Worm (Caenorhabditis elegans): ENCODE measurements around the gene C44H9.7.

C44H9.7 gene

DNA sequence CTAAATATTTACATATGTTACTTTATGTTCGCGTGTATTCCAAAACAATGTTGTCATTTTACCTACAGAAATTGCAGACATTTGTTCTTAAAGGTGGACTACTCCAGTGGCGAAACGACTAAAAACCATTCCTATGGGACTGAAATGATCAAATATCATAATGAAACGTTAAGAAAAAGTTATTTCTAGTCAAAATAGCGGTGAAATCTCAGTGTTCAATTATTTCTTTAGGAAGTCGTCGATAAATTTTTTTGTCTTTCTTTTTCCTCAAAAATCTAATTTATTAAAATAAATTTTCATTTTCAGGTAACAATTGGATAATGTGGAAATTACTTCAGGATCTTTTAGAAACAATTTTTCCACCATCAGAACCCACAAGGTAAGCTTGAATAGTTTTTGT lies 19.3 kb downstream of the C44H9.7 start, which contains the start of gene C44H9.4:
Gene C44H9.4, plus strand, starts transcription at position 301 of the 400 bp plus-strand sequence.
- TF ChIP-seq elt-3 (tag; optimal IDR thresholded peaks at IDR 0.05) = no peak
- TF ChIP-seq sem-4 (tag; optimal IDR thresholded peaks at IDR 0.05) = no peak
- no peak for TF ChIP-seq nhr-12 (tag; optimal IDR thresholded peaks at IDR 0.05)
- no peak for TF ChIP-seq lin-39 (tag; optimal IDR thresholded peaks at IDR 0.05)
- TF ChIP-seq nhr-237 (tag; optimal IDR thresholded peaks at IDR 0.05) = no peak
- TF ChIP-seq F13H6.1 (tag; optimal IDR thresholded peaks at IDR 0.05) = no peak
- no peak for TF ChIP-seq mdl-1 (tag; optimal IDR thresholded peaks at IDR 0.05)
- TF ChIP-seq ztf-11 (tag; optimal IDR thresholded peaks at IDR 0.05) = no peak

DNA sequence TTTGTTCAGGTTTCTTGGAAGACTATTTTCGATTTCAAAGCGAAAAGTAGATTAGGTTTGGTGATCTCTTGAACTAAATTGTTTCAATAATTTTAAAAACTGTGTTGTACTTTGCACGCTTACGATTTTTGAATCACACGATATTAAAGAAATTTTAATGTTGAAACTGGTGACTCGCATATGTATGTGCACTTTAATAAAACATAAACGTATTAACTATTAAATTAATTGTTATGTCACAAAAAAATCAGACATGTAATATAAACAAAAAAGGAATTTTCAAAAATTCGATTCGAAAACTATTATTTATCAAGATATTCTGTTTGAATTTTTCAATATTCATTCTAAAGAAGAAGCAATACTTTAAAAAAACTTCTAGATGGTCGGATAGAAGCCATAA lies 27.4 kb downstream of the C44H9.7 start, which contains the start of gene ugt-15:
Gene ugt-15, plus strand, starts transcription at position 301 of the 400 bp plus-strand sequence.
- TF ChIP-seq mbf-1 (tag; optimal IDR thresholded peaks at IDR 0.05) (no peak), C34F6.9 (tag; optimal IDR thresholded peaks at IDR 0.05) (no peak), alr-1 (tag; optimal IDR thresholded peaks at IDR 0.05) (no peak), sem-4 (tag; optimal IDR thresholded peaks at IDR 0.05) (no peak), ztf-1 (GFP tag; conservative IDR thresholded peaks at IDR 0.05) (no peak), F13H6.1 (tag; optimal IDR thresholded peaks at IDR 0.05) (no peak), peb-1 (tag; optimal IDR thresholded peaks at IDR 0.05) (no peak), dmd-4 (tag; optimal IDR thresholded peaks at IDR 0.05) (no peak), elt-3 (tag; optimal IDR thresholded peaks at IDR 0.05) (no peak), skn-1 (tag; optimal IDR thresholded peaks at IDR 0.05) (no peak), gmeb-1 (tag; optimal IDR thresholded peaks at IDR 0.05) (no peak), fos-1 (tag; optimal IDR thresholded peaks at IDR 0.05) (no peak), nhr-129 (tag; optimal IDR thresholded peaks at IDR 0.05) (no peak), nhr-23 (tag; optimal IDR thresholded peaks at IDR 0.05) (no peak)

DNA sequence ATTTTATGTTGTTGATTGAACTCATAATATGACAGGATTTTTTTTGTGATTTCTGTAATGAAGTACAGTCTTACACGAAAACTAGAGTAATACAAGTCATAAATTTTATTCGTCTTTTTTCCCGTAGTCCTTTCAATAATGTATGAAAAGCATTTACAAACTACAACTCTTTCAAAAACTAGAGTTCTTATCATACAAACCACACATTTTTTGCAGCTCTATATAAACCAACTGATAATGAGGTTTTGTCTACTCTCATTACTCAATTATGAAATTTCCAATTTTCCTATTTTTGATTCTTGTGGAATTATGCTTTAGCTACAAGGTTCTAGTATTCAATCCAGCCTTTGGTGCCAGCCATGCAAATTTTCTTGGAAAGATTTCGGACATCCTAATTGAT lies 29.9 kb downstream of the C44H9.7 start, which contains the start of gene ugt-16:
Gene ugt-16, plus strand, starts transcription at position 248 of the 400 bp plus-strand sequence.
- TF ChIP-seq sma-9 (GFP tag; optimal IDR thresholded peaks at IDR 0.05) = peak; percentile 15
- TF ChIP-seq sma-9 (tag; optimal IDR thresholded peaks at IDR 0.05) = no peak
- TF ChIP-seq gmeb-1 (tag; optimal IDR thresholded peaks at IDR 0.05) = peak; percentile 5
- TF ChIP-seq fos-1 (tag; optimal IDR thresholded peaks at IDR 0.05) = peak; percentile 52
- TF ChIP-seq nhr-21 (tag; optimal IDR thresholded peaks at IDR 0.05) = no peak
- no peak for TF ChIP-seq lin-11 (tag; optimal IDR thresholded peaks at IDR 0.05)
- TF ChIP-seq nhr-12 (tag; optimal IDR thresholded peaks at IDR 0.05) = no peak
- TF ChIP-seq F13H6.1 (tag; optimal IDR thresholded peaks at IDR 0.05) = no peak
- no peak for TF ChIP-seq ztf-1 (GFP tag; conservative IDR thresholded peaks at IDR 0.05)
- no peak for TF ChIP-seq mab-5 (tag; optimal IDR thresholded peaks at IDR 0.05)
- no peak for TF ChIP-seq elt-1 (tag; optimal IDR thresholded peaks at IDR 0.05)
- no peak for TF ChIP-seq zag-1 (tag; optimal IDR thresholded peaks at IDR 0.05)

DNA sequence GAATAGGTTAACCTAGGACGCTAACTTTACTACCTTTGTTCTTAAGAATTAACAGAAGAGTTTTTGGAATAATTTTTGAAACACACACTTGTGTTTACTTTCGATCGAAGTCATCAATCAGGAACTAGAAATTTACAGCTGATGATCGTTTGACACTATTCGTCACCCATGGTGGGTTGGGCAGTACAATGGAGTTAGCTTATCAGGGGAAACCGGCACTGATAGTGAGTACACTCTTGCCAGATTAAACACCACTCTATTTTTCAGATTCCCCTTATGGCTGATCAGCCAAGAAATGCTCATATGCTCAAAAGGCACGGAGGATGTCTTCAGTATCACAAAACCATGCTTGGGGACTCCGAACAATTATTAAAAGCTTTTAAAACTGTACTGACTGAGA lies 32.6 kb downstream of the C44H9.7 start:
- peak; percentile 68 for TF ChIP-seq fos-1 (tag; optimal IDR thresholded peaks at IDR 0.05)
- no peak for TF ChIP-seq nhr-11 (tag; optimal IDR thresholded peaks at IDR 0.05)
- TF ChIP-seq zag-1 (tag; optimal IDR thresholded peaks at IDR 0.05) = no peak

DNA sequence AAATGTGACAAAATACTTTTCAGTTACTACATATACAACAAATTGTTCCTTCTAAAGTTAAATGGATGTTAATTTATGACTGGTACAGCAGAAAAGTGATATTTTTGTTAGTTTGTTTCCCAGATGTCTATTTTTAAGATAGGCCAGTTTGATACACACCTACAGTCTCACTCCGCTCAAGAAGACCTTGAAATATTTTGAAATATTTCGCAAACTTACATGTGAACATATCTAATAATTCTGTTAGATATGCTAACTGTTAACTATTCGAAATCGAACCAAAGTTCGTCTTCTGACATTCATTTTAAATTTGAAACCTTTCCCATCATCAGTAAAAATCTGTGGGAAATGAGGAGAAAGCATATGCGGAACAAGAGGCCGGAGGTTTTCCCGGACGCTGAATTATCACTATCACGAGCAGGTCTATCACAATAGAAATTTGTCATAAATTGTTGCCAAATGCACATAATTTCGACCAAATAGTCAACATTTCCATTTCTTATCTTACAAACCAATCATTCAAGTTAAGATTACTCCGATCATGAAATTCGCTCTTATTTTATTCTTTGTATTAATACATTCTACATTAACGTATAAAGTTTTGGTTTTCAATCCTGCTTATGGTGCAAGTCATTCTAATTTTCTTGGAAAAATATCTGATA lies 34.7 kb downstream of the C44H9.7 start, which contains the start of the genes ZC443.4 and ugt-18:
Gene ZC443.4, minus strand, starts transcription at position 95 of the 662 bp plus-strand sequence.
Gene ugt-18, plus strand, starts transcription at position 469 of the 662 bp plus-strand sequence.
- TF ChIP-seq unc-39 (tag; optimal IDR thresholded peaks at IDR 0.05) = no peak
- TF ChIP-seq unc-62 (GFP tag; optimal IDR thresholded peaks at IDR 0.05) = no peak
- peak; percentile 57 for TF ChIP-seq nhr-129 (tag; optimal IDR thresholded peaks at IDR 0.05)
- TF ChIP-seq fos-1 (tag; optimal IDR thresholded peaks at IDR 0.05) = peak; percentile 54

DNA sequence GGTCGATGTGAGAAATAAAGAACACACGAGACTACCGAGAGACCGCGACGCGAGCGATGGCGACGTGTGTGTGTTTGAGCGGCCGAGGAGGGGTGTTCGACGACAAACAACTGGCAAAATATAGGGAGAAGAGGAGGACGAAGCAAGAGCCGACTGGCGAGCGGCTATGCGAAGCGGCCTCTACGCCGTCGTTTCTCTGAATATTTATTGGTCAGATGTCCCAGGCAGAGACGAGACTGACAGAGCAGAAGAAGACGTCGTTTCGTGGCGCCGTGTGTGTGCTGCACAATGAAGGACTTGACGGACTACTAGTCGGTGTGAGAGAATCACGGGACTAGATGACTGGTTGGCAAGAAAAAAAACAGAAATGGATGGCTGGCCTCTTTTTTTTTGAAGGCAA lies 35.5 kb downstream of the C44H9.7 start:
- TF ChIP-seq ztf-11 (tag; optimal IDR thresholded peaks at IDR 0.05) = no peak
- TF ChIP-seq skn-1 (tag; optimal IDR thresholded peaks at IDR 0.05) = no peak
- TF ChIP-seq ztf-4 (tag; optimal IDR thresholded peaks at IDR 0.05) = no peak
- no peak for TF ChIP-seq elt-3 (tag; optimal IDR thresholded peaks at IDR 0.05)
- no peak for TF ChIP-seq peb-1 (tag; optimal IDR thresholded peaks at IDR 0.05)
- no peak for TF ChIP-seq nhr-10 (tag; optimal IDR thresholded peaks at IDR 0.05)
- TF ChIP-seq nhr-77 (tag; optimal IDR thresholded peaks at IDR 0.05) = no peak
- TF ChIP-seq mab-5 (tag; optimal IDR thresholded peaks at IDR 0.05) = no peak
- TF ChIP-seq nhr-129 (tag; optimal IDR thresholded peaks at IDR 0.05) = peak; percentile 43
- TF ChIP-seq mdl-1 (tag; optimal IDR thresholded peaks at IDR 0.05) = peak in 1 of 2 experiments; percentile 7
- no peak for TF ChIP-seq nhr-25 (tag; optimal IDR thresholded peaks at IDR 0.05)
- TF ChIP-seq nhr-237 (tag; optimal IDR thresholded peaks at IDR 0.05) = no peak
- no peak for TF ChIP-seq unc-39 (tag; optimal IDR thresholded peaks at IDR 0.05)
- no peak for TF ChIP-seq sem-4 (tag; optimal IDR thresholded peaks at IDR 0.05)
- peak in 1 of 2 experiments; percentile 45 for TF ChIP-seq lsy-2 (tag; optimal IDR thresholded peaks at IDR 0.05)
- TF ChIP-seq sma-3 (GFP tag; optimal IDR thresholded peaks at IDR 0.05) = no peak
- TF ChIP-seq nhr-11 (tag; optimal IDR thresholded peaks at IDR 0.05) = no peak
- TF ChIP-seq ztf-1 (GFP tag; conservative IDR thresholded peaks at IDR 0.05) = no peak
- TF ChIP-seq elt-1 (tag; optimal IDR thresholded peaks at IDR 0.05) = no peak
- TF ChIP-seq sma-9 (GFP tag; optimal IDR thresholded peaks at IDR 0.05) = no peak
- TF ChIP-seq sma-9 (tag; optimal IDR thresholded peaks at IDR 0.05) = no peak
- no peak for TF ChIP-seq nhr-21 (tag; optimal IDR thresholded peaks at IDR 0.05)
- no peak for TF ChIP-seq mbf-1 (tag; optimal IDR thresholded peaks at IDR 0.05)
- TF ChIP-seq C34F6.9 (tag; optimal IDR thresholded peaks at IDR 0.05) = peak; percentile 43
- no peak for TF ChIP-seq nhr-23 (tag; optimal IDR thresholded peaks at IDR 0.05)
- TF ChIP-seq ceh-82 (tag; optimal IDR thresholded peaks at IDR 0.05) = no peak
- peak; percentile 27 for TF ChIP-seq zag-1 (tag; optimal IDR thresholded peaks at IDR 0.05)
- no peak for TF ChIP-seq alr-1 (tag; optimal IDR thresholded peaks at IDR 0.05)
- no peak for TF ChIP-seq nhr-6 (tag; optimal IDR thresholded peaks at IDR 0.05)
- TF ChIP-seq egl-27 (tag; optimal IDR thresholded peaks at IDR 0.05) = no peak
